Worm (Caenorhabditis elegans): ENCODE measurements around the gene str-63.

ce11 chrV:3332023-3332422 is 19.3 kb upstream of the str-63 start, which contains the start of gene C17B7.9:
- TF ChIP-seq hlh-30 (tag; optimal IDR thresholded peaks at IDR 0.05; ENCODE audit: insufficient read depth) (no peak), daf-12 (tag; optimal IDR thresholded peaks at IDR 0.05) (no peak), unc-62 (GFP tag; optimal IDR thresholded peaks at IDR 0.05 in 1 of 2) (no peak), unc-62 (tag; optimal IDR thresholded peaks at IDR 0.05) (no peak), egl-27 (tag; optimal IDR thresholded peaks at IDR 0.05) (no peak), nhr-25 (tag; optimal IDR thresholded peaks at IDR 0.05; ENCODE audit: borderline replicate concordance, insufficient read depth) (no peak)
